Fruit fly (Drosophila melanogaster) whole organism, embryonic: ENCODE data around the gene CG15347.
A peak's percentile ranks its signal among the peaks of the same experiment; 100 is the strongest.

Experiments used
- Adf1 ChIP-seq: fragments of 200-800 bp; sonication (Bioruptor generic); IDR thresholded peaks from 2 replicates; pipeline ENCODE4 v1.3.6; 2022; ENCODE audit warnings: missing biosample characterization, missing genetic modification characterization
- CG10979 ChIP-seq: fragments of 200-800 bp; sonication (Bioruptor generic); optimal IDR thresholded peaks from 2 replicates; lab custom pipeline; 2018; ENCODE audit warnings: missing biosample characterization, mild to moderate bottlenecking, missing genetic modification characterization, moderate library complexity
- CG11504 ChIP-seq: fragments of 200-800 bp; sonication (Bioruptor generic); optimal IDR thresholded peaks from 3 replicates; lab custom pipeline; 2019; ENCODE audit warnings: missing biosample characterization, mild to moderate bottlenecking, missing genetic modification characterization, moderate library complexity
- CG11560 ChIP-seq: fragments of 200-800 bp; sonication (Bioruptor generic); IDR thresholded peaks from 3 replicates; pipeline ENCODE4 v1.3.6; 2022; ENCODE audit warnings: missing biosample characterization, missing genetic modification characterization
- CG1233 ChIP-seq: fragments of 200-800 bp; sonication (Bioruptor generic); optimal IDR thresholded peaks from 4 replicates; lab custom pipeline; 2018; ENCODE audit warnings: missing biosample characterization, mild to moderate bottlenecking, missing genetic modification characterization
- CG13775 ChIP-seq: fragments of 200-800 bp; sonication (Bioruptor generic); optimal IDR thresholded peaks from 3 replicates; lab custom pipeline; 2017; ENCODE audit warnings: missing biosample characterization, mild to moderate bottlenecking, missing genetic modification characterization
- CG14050 ChIP-seq: fragments of 200-800 bp; sonication (Bioruptor generic); IDR thresholded peaks from 3 replicates; pipeline ENCODE4 v1.3.6; 2022; ENCODE audit warnings: missing biosample characterization, missing genetic modification characterization
- CG14710 ChIP-seq: fragments of 200-800 bp; sonication (Bioruptor generic); optimal IDR thresholded peaks from 3 replicates; lab custom pipeline; 2019; ENCODE audit warnings: missing biosample characterization, mild to moderate bottlenecking, missing genetic modification characterization, moderate library complexity
- CG15479 ChIP-seq: fragments of 200-800 bp; sonication (Bioruptor generic); optimal IDR thresholded peaks from 3 replicates; lab custom pipeline; 2019; ENCODE audit warnings: missing biosample characterization, mild to moderate bottlenecking, missing genetic modification characterization, moderate library complexity
- CG15696 ChIP-seq: fragments of 200-800 bp; sonication (Bioruptor generic); optimal IDR thresholded peaks from 2 replicates; lab custom pipeline; 2019; ENCODE audit warnings: missing biosample characterization, mild to moderate bottlenecking, missing genetic modification characterization, moderate library complexity
- CG16813 ChIP-seq: fragments of 200-800 bp; sonication (Bioruptor generic); IDR thresholded peaks from 3 replicates; pipeline ENCODE4 v1.3.6; 2022; ENCODE audit warnings: missing biosample characterization, missing genetic modification characterization; ENCODE audit not compliant: partially characterized antibody
- CG18476 ChIP-seq: fragments of 200-800 bp; sonication (Bioruptor generic); optimal IDR thresholded peaks from 2 replicates; lab custom pipeline; 2016; ENCODE audit warnings: missing biosample characterization, mild to moderate bottlenecking, missing genetic modification characterization
- CG3065 ChIP-seq: fragments of 200-800 bp; sonication (Bioruptor generic); optimal IDR thresholded peaks from 2 replicates; lab custom pipeline; 2016; ENCODE audit warnings: missing biosample characterization, missing genetic modification characterization
- CG32532 ChIP-seq: fragments of 200-800 bp; sonication (Bioruptor generic); IDR thresholded peaks from 2 replicates; pipeline ENCODE4 v1.3.6; 2022; ENCODE audit warnings: missing biosample characterization, missing genetic modification characterization
- CG34224 ChIP-seq: fragments of 200-800 bp; sonication (Bioruptor generic); IDR thresholded peaks from 3 replicates; pipeline ENCODE4 v1.3.6; 2022; ENCODE audit warnings: missing biosample characterization, missing genetic modification characterization; ENCODE audit not compliant: partially characterized antibody
- CG4360 ChIP-seq: fragments of 200-800 bp; sonication (Bioruptor generic); IDR thresholded peaks from 2 replicates; pipeline ENCODE4 v1.3.6; 2022; ENCODE audit warnings: missing biosample characterization, missing genetic modification characterization
- CG5245 ChIP-seq: fragments of 200-800 bp; sonication (Bioruptor generic); optimal IDR thresholded peaks from 3 replicates; lab custom pipeline; 2016; ENCODE audit warnings: missing biosample characterization, missing genetic modification characterization
- CG6689 ChIP-seq: fragments of 200-800 bp; sonication (Bioruptor generic); IDR thresholded peaks from 2 replicates; pipeline ENCODE4 v1.3.6; 2022; ENCODE audit warnings: missing biosample characterization, missing genetic modification characterization
- CG6791 ChIP-seq: fragments of 200-800 bp; sonication (Bioruptor generic); IDR thresholded peaks from 3 replicates; pipeline ENCODE4 v1.3.6; 2022; ENCODE audit warnings: missing biosample characterization, missing genetic modification characterization; ENCODE audit not compliant: partially characterized antibody
- CG8089 ChIP-seq: fragments of 200-800 bp; sonication (Bioruptor generic); optimal IDR thresholded peaks from 3 replicates; lab custom pipeline; 2016; ENCODE audit warnings: missing biosample characterization, missing genetic modification characterization
- CG9609 ChIP-seq: fragments of 200-800 bp; sonication (Bioruptor generic); optimal IDR thresholded peaks from 3 replicates; lab custom pipeline; 2016; ENCODE audit warnings: missing biosample characterization, missing genetic modification characterization
- CG9932 ChIP-seq: fragments of 200-800 bp; sonication (Bioruptor generic); IDR thresholded peaks from 2 replicates; pipeline ENCODE4 v1.3.6; 2022; ENCODE audit warnings: missing biosample characterization, missing genetic modification characterization
- Ets65A ChIP-seq: fragments of 200-800 bp; sonication (Bioruptor generic); peaks from one replicate; lab custom pipeline; 2016; ENCODE audit warnings: missing biosample characterization, missing genetic modification characterization
- Fer2 ChIP-seq: fragments of 200-800 bp; sonication (Bioruptor generic); optimal IDR thresholded peaks from 2 replicates; lab custom pipeline; 2018; ENCODE audit warnings: missing biosample characterization, mild to moderate bottlenecking, missing genetic modification characterization, moderate library complexity
- HLHmδ ChIP-seq: fragments of 200-800 bp; sonication (Bioruptor generic); optimal IDR thresholded peaks from 2 replicates; lab custom pipeline; 2018; ENCODE audit warnings: missing biosample characterization, mild to moderate bottlenecking, missing genetic modification characterization, moderate library complexity
- Hmx ChIP-seq: fragments of 200-800 bp; sonication (Bioruptor generic); optimal IDR thresholded peaks from 2 replicates; lab custom pipeline; 2016; ENCODE audit warnings: missing biosample characterization, missing genetic modification characterization
- NFAT ChIP-seq: fragments of 200-800 bp; sonication (Bioruptor generic); IDR thresholded peaks from 2 replicates; pipeline ENCODE4 v1.3.6; 2022; ENCODE audit warnings: missing biosample characterization, missing genetic modification characterization
- amos ChIP-seq: fragments of 200-800 bp; sonication (Bioruptor generic); IDR thresholded peaks from 2 replicates; pipeline ENCODE4 v1.3.6; 2022; ENCODE audit warnings: missing biosample characterization, missing genetic modification characterization; ENCODE audit not compliant: partially characterized antibody
- ap ChIP-seq: fragments of 200-800 bp; sonication (Bioruptor generic); IDR thresholded peaks from 2 replicates; pipeline ENCODE4 v1.3.6; 2022; ENCODE audit warnings: missing biosample characterization, missing genetic modification characterization
- cg ChIP-seq: fragments of 200-800 bp; sonication (Bioruptor generic); optimal IDR thresholded peaks from 3 replicates; lab custom pipeline; 2019; ENCODE audit warnings: missing biosample characterization, mild to moderate bottlenecking, missing genetic modification characterization, moderate library complexity
- esg ChIP-seq: fragments of 200-800 bp; sonication (Bioruptor generic); conservative IDR thresholded peaks from 2 replicates; pipeline ENCODE4 v1.3.6; 2022; ENCODE audit warnings: missing biosample characterization, missing genetic modification characterization
- fd64A ChIP-seq: fragments of 200-800 bp; sonication (Bioruptor generic); optimal IDR thresholded peaks from 3 replicates; lab custom pipeline; 2018; ENCODE audit warnings: missing biosample characterization, mild to moderate bottlenecking, missing genetic modification characterization
- gfzf ChIP-seq: fragments of 200-800 bp; sonication (Bioruptor generic); optimal IDR thresholded peaks from 2 replicates; lab custom pipeline; 2016; ENCODE audit warnings: missing biosample characterization, mild to moderate bottlenecking, missing genetic modification characterization, moderate library complexity
- gsb-n ChIP-seq: fragments of 200-800 bp; sonication (Bioruptor generic); optimal IDR thresholded peaks from 3 replicates; lab custom pipeline; 2018; ENCODE audit warnings: missing biosample characterization, mild to moderate bottlenecking, missing genetic modification characterization
- hb ChIP-seq: fragments of 200-800 bp; sonication (Bioruptor generic); IDR thresholded peaks from 3 replicates; pipeline ENCODE4 v1.3.6; 2022; ENCODE audit warnings: missing biosample characterization, missing genetic modification characterization; ENCODE audit not compliant: partially characterized antibody
- kah ChIP-seq: fragments of 200-800 bp; sonication (Bioruptor generic); optimal IDR thresholded peaks from 2 replicates; lab custom pipeline; 2018; ENCODE audit warnings: missing biosample characterization, mild to moderate bottlenecking, missing genetic modification characterization
- kni ChIP-seq: fragments of 200-800 bp; sonication (Bioruptor generic); optimal IDR thresholded peaks from 3 replicates; lab custom pipeline; 2017; ENCODE audit warnings: mild to moderate bottlenecking, missing biosample characterization, missing genetic modification reagents, missing genetic modification characterization
- lmd ChIP-seq: fragments of 200-800 bp; sonication (Bioruptor generic); IDR thresholded peaks from 2 replicates; pipeline ENCODE4 v1.3.6; 2022; ENCODE audit warnings: missing biosample characterization, missing genetic modification characterization
- mam ChIP-seq: fragments of 200-800 bp; sonication (Bioruptor generic); optimal IDR thresholded peaks from 3 replicates; lab custom pipeline; 2016; ENCODE audit warnings: missing biosample characterization, missing genetic modification characterization
- mirr ChIP-seq: fragments of 200-800 bp; sonication (Bioruptor generic); optimal IDR thresholded peaks from 3 replicates; lab custom pipeline; 2018; ENCODE audit warnings: missing biosample characterization, mild to moderate bottlenecking, missing genetic modification characterization
- nom ChIP-seq: fragments of 200-800 bp; sonication (Bioruptor generic); optimal IDR thresholded peaks from 2 replicates; lab custom pipeline; 2017; ENCODE audit warnings: missing biosample characterization, missing genetic modification characterization, mild to moderate bottlenecking, moderate library complexity, missing genetic modification reagents
- oc ChIP-seq: fragments of 200-800 bp; sonication (Bioruptor generic); optimal IDR thresholded peaks from 2 replicates; lab custom pipeline; 2018; ENCODE audit warnings: missing biosample characterization, mild to moderate bottlenecking, missing genetic modification characterization, moderate library complexity
- p53 ChIP-seq: fragments of 200-800 bp; sonication (Bioruptor generic); optimal IDR thresholded peaks from 2 replicates; lab custom pipeline; 2016; ENCODE audit warnings: missing biosample characterization, missing genetic modification characterization
- pfk ChIP-seq: fragments of 200-800 bp; sonication (Bioruptor generic); optimal IDR thresholded peaks from 2 replicates; lab custom pipeline; 2018; ENCODE audit warnings: missing biosample characterization, mild to moderate bottlenecking, missing genetic modification characterization, moderate library complexity
- phol ChIP-seq: fragments of 200-800 bp; sonication (Bioruptor generic); optimal IDR thresholded peaks from 3 replicates; lab custom pipeline; 2018; ENCODE audit warnings: missing biosample characterization, mild to moderate bottlenecking, missing genetic modification characterization, moderate library complexity
- slbo ChIP-seq: fragments of 200-800 bp; sonication (Bioruptor generic); IDR thresholded peaks from 2 replicates; pipeline ENCODE4 v1.3.6; 2022; ENCODE audit warnings: missing biosample characterization, missing genetic modification characterization
- sqz ChIP-seq: fragments of 200-800 bp; sonication (Bioruptor generic); optimal IDR thresholded peaks from 3 replicates; lab custom pipeline; 2018; ENCODE audit warnings: missing biosample characterization, mild to moderate bottlenecking, missing genetic modification characterization
- stwl ChIP-seq: fragments of 200-800 bp; sonication (Bioruptor generic); optimal IDR thresholded peaks from 3 replicates; lab custom pipeline; 2018; ENCODE audit warnings: missing biosample characterization, mild to moderate bottlenecking, missing genetic modification characterization, moderate library complexity
- tio ChIP-seq: fragments of 200-800 bp; sonication (Bioruptor generic); optimal IDR thresholded peaks from 2 replicates; lab custom pipeline; 2017; ENCODE audit warnings: missing biosample characterization, missing genetic modification characterization, inconsistent platforms
- twi ChIP-seq: fragments of 200-800 bp; optimal IDR thresholded peaks from 2 replicates; lab custom pipeline; 2019; ENCODE audit warnings: missing biosample characterization, mild to moderate bottlenecking, missing genetic modification characterization, moderate library complexity
- zf30C ChIP-seq: fragments of 200-800 bp; sonication (Bioruptor generic); optimal IDR thresholded peaks from 3 replicates; lab custom pipeline; 2018; ENCODE audit warnings: missing biosample characterization, mild to moderate bottlenecking, missing genetic modification characterization

CG15347 gene

dm6 chrX:8419534-8419933 lies 41.2 kb downstream of the CG15347 start:
- no peak for TF ChIP-seq CG34224
- no peak for TF ChIP-seq amos (GFP tag; lab: Robert Waterston, UW)
- TF ChIP-seq slbo (GFP tag; lab: Robert Waterston, UW), result no peak
- no peak for TF ChIP-seq CG11560 (tag; lab: Robert Waterston, UW)
- TF ChIP-seq mam (GFP tag; lab: Kevin White, UChicago), result no peak
- peak; percentile 58 for TF ChIP-seq CG13775
- no peak for TF ChIP-seq ap (GFP tag; lab: Robert Waterston, UW)
- no peak for TF ChIP-seq NFAT (GFP tag; lab: Robert Waterston, UW)
- no peak for TF ChIP-seq zf30C (GFP tag; lab: Kevin White, UChicago)
- TF ChIP-seq cg (GFP tag; lab: Kevin White, UChicago), result no peak
- TF ChIP-seq CG15479 (GFP tag; lab: Kevin White, UChicago), result peak; percentile 14
- TF ChIP-seq nom (GFP tag; lab: Kevin White, UChicago), result peak; percentile 52
- no peak for TF ChIP-seq Ets65A (GFP tag; lab: Kevin White, UChicago)
- peak; percentile 15; the same call in 1 of the 3 replicates for TF ChIP-seq CG6791
- TF ChIP-seq CG6689, result no peak
- no peak for TF ChIP-seq tio (GFP tag; lab: Kevin White, UChicago)
- no peak for TF ChIP-seq fd64A
- no peak for TF ChIP-seq CG10979 (tag; lab: Kevin White, UChicago)
- TF ChIP-seq CG9932 (GFP tag; lab: Robert Waterston, UW), result no peak
- no peak for TF ChIP-seq oc (tag; lab: Kevin White, UChicago)
- peak; percentile 4 for TF ChIP-seq pfk (GFP tag; lab: Kevin White, UChicago)
- TF ChIP-seq stwl (tag; lab: Kevin White, UChicago), result peak; percentile 51
- TF ChIP-seq CG5245 (GFP tag; lab: Kevin White, UChicago), result no peak
- no peak for TF ChIP-seq esg (GFP tag; lab: Robert Waterston, UW)
- peak; percentile 28 for TF ChIP-seq gfzf (GFP tag; lab: Kevin White, UChicago)
- TF ChIP-seq HLHmδ, result peak; percentile 72
- no peak for TF ChIP-seq mirr (GFP tag; lab: Kevin White, UChicago)
- TF ChIP-seq CG9609, result no peak
- TF ChIP-seq CG32532 (GFP tag; lab: Robert Waterston, UW), result no peak
- TF ChIP-seq phol (tag; lab: Kevin White, UChicago), result no peak
- TF ChIP-seq gsb-n (tag; lab: Kevin White, UChicago), result no peak
- no peak for TF ChIP-seq CG16813 (GFP tag; lab: Robert Waterston, UW)
- no peak for TF ChIP-seq Hmx (GFP tag; lab: Kevin White, UChicago)
- TF ChIP-seq p53 (GFP tag; lab: Kevin White, UChicago), result peak; percentile 84
- TF ChIP-seq kah (GFP tag; lab: Kevin White, UChicago), result peak; percentile 4
- no peak for TF ChIP-seq CG14050 (GFP tag; lab: Robert Waterston, UW)
- no peak for TF ChIP-seq CG18476
- TF ChIP-seq CG11504 (tag; lab: Kevin White, UChicago), result no peak
- TF ChIP-seq CG3065, result no peak
- TF ChIP-seq Fer2 (tag; lab: Kevin White, UChicago), result no peak
- no peak for TF ChIP-seq sqz (GFP tag; lab: Kevin White, UChicago)
- peak; percentile 43 for TF ChIP-seq CG14710
- TF ChIP-seq CG1233 (GFP tag; lab: Kevin White, UChicago), result no peak
- TF ChIP-seq kni (GFP tag; lab: Kevin White, UChicago), result peak; percentile 75
- no peak for TF ChIP-seq Adf1 (GFP tag; lab: Robert Waterston, UW)
- peak; percentile 71 for TF ChIP-seq CG4360 (GFP tag; lab: Robert Waterston, UW)
- no peak for TF ChIP-seq CG15696
- no peak for TF ChIP-seq lmd
- no peak for TF ChIP-seq CG8089 (GFP tag; lab: Kevin White, UChicago)
- TF ChIP-seq twi, result peak; percentile 44
- TF ChIP-seq hb (GFP tag; lab: Robert Waterston, UW), result no peak
